Fruit fly (Drosophila melanogaster) whole organism, wandering third instar larva: ENCODE data around the gene Dip-B.
A peak's percentile ranks its signal among the peaks of the same experiment; 100 is the strongest.

Source experiments
- Abd-B ChIP-seq: fragments of >200 bp; optimal IDR thresholded peaks from 2 replicates; lab custom pipeline; 2017; ENCODE audit warnings: missing biosample characterization, missing genetic modification characterization
- CG32264 ChIP-seq: fragments of 200-800 bp; sonication (Bioruptor generic); optimal IDR thresholded peaks from 2 replicates; lab custom pipeline; 2016; ENCODE audit warnings: missing biosample characterization, missing genetic modification characterization
- CG9705 ChIP-seq: fragments of 200-800 bp; sonication (Bioruptor generic); optimal IDR thresholded peaks from 2 replicates; lab custom pipeline; 2018; ENCODE audit warnings: missing biosample characterization, mild to moderate bottlenecking, missing genetic modification characterization
- CrebA ChIP-seq: fragments of 200-800 bp; sonication (Bioruptor generic); optimal IDR thresholded peaks from 2 replicates; lab custom pipeline; 2016; ENCODE audit warnings: missing biosample characterization, mild to moderate bottlenecking, missing genetic modification characterization, borderline replicate concordance
- Dfd ChIP-seq: fragments of >200 bp; optimal IDR thresholded peaks from 2 replicates; lab custom pipeline; 2017; ENCODE audit warnings: missing biosample characterization, missing genetic modification characterization
- Dif ChIP-seq: fragments of 200-275, 200-300 bp; sonication (Bioruptor generic); optimal IDR thresholded peaks from 2 replicates; lab custom pipeline; 2018; ENCODE audit warnings: missing biosample characterization, missing genetic modification characterization; ENCODE audit not compliant: partially characterized antibody
- GATAd ChIP-seq: sonication (Bioruptor generic); optimal IDR thresholded peaks from 2 replicates; lab custom pipeline; 2016; ENCODE audit warnings: missing biosample characterization, missing genetic modification characterization
- HLH106 ChIP-seq: fragments of 200-800 bp; optimal IDR thresholded peaks from 3 replicates; lab custom pipeline; 2019; ENCODE audit warnings: missing biosample characterization, mild to moderate bottlenecking, missing genetic modification characterization, moderate library complexity
- Hnf4 ChIP-seq: fragments of 200-800 bp; sonication (Bioruptor generic); optimal IDR thresholded peaks from 2 replicates; lab custom pipeline; 2016; ENCODE audit warnings: missing biosample characterization, mild to moderate bottlenecking, missing genetic modification characterization
- Hr83 ChIP-seq: fragments of 200-300 bp; sonication (Bioruptor generic); optimal IDR thresholded peaks from 2 replicates; lab custom pipeline; 2016; ENCODE audit warnings: missing biosample characterization, mild to moderate bottlenecking, missing genetic modification characterization, moderate library complexity; ENCODE audit not compliant: poor library complexity, severe bottlenecking
- Myc ChIP-seq: fragments of >200 bp; optimal IDR thresholded peaks from 2 replicates; lab custom pipeline; 2017
- N ChIP-seq: fragments of >200 bp; optimal IDR thresholded peaks from 2 replicates; lab custom pipeline; 2018; ENCODE audit warnings: missing biosample characterization, missing external identifiers, missing genetic modification characterization
- OdsH ChIP-seq: fragments of 200-800 bp; sonication (Bioruptor generic); optimal IDR thresholded peaks from 2 replicates; lab custom pipeline; 2016; ENCODE audit warnings: missing biosample characterization, mild to moderate bottlenecking, missing genetic modification characterization
- Rel ChIP-seq, 2 experiments: fragments of 200-800 bp; sonication (Bioruptor generic) in 1 of 2; optimal IDR thresholded peaks; 2 replicates in 1 of 2; 3 replicates in 1 of 2; lab custom pipeline; 2016 to 2019; ENCODE audit warnings: mild to moderate bottlenecking in 2 of 2, missing biosample characterization in 2 of 2, missing genetic modification characterization in 2 of 2, moderate library complexity in 1 of 2
- Sp1 ChIP-seq: fragments of 200-800 bp; sonication (Bioruptor generic); optimal IDR thresholded peaks from 3 replicates; lab custom pipeline; 2019; ENCODE audit warnings: missing biosample characterization, mild to moderate bottlenecking, missing genetic modification characterization, moderate library complexity
- Vsx2 ChIP-seq: fragments of 200-300, 225-300 bp; sonication (Bioruptor generic); optimal IDR thresholded peaks from 2 replicates; lab custom pipeline; 2018; ENCODE audit warnings: missing biosample characterization, missing genetic modification characterization; ENCODE audit not compliant: partially characterized antibody
- br ChIP-seq: fragments of 200-800 bp; sonication (Bioruptor generic); optimal IDR thresholded peaks from 2 replicates; lab custom pipeline; 2016; ENCODE audit warnings: missing biosample characterization, missing genetic modification characterization
- dl ChIP-seq, 2 experiments: fragments of 175-275, 200-275 bp in 1 of 2; fragments of 200-275 bp in 1 of 2; sonication (Bioruptor generic); optimal IDR thresholded peaks; lab custom pipeline; 2018; ENCODE audit warnings: mild to moderate bottlenecking in 2 of 2, missing biosample characterization in 2 of 2, missing genetic modification characterization in 2 of 2, moderate library complexity in 2 of 2; ENCODE audit not compliant: partially characterized antibody in 2 of 2, insufficient read depth in 1 of 2
- dmrt93B ChIP-seq: fragments of 200-800 bp; sonication (Bioruptor generic); optimal IDR thresholded peaks from 2 replicates; lab custom pipeline; 2018; ENCODE audit warnings: missing biosample characterization, mild to moderate bottlenecking, missing genetic modification characterization
- dsf ChIP-seq: sonication (Bioruptor generic); optimal IDR thresholded peaks from 2 replicates; lab custom pipeline; 2016; ENCODE audit warnings: missing biosample characterization, missing genetic modification characterization, borderline replicate concordance
- ey ChIP-seq: fragments of 200-800 bp; sonication (Bioruptor generic); optimal IDR thresholded peaks from 2 replicates; lab custom pipeline; 2016; ENCODE audit warnings: missing biosample characterization, missing genetic modification characterization
- foxo ChIP-seq, 2 experiments: fragments of 200-800 bp; sonication (Bioruptor generic); optimal IDR thresholded peaks; 2 replicates in 1 of 2; 3 replicates in 1 of 2; lab custom pipeline; 2016 to 2017; ENCODE audit warnings: missing biosample characterization in 2 of 2, missing genetic modification characterization in 2 of 2
- fru ChIP-seq: fragments of 200-800 bp; sonication (Bioruptor generic); optimal IDR thresholded peaks from 3 replicates; lab custom pipeline; 2016; ENCODE audit warnings: missing biosample characterization, mild to moderate bottlenecking, missing genetic modification characterization
- h ChIP-seq: fragments of 200-800 bp; sonication (Bioruptor generic); optimal IDR thresholded peaks from 3 replicates; lab custom pipeline; 2016; ENCODE audit warnings: missing biosample characterization, mild to moderate bottlenecking, missing genetic modification characterization
- jim ChIP-seq: fragments of 175-275, 200-325 bp; sonication (Bioruptor generic); optimal IDR thresholded peaks from 2 replicates; lab custom pipeline; 2016; ENCODE audit warnings: missing biosample characterization, mild to moderate bottlenecking, missing genetic modification characterization
- rgr ChIP-seq: fragments of 200-800 bp; sonication (Bioruptor generic); optimal IDR thresholded peaks from 3 replicates; lab custom pipeline; 2016; ENCODE audit warnings: missing biosample characterization, mild to moderate bottlenecking, missing genetic modification characterization
- sv ChIP-seq: fragments of 200-800 bp; sonication (Bioruptor generic); optimal IDR thresholded peaks from 3 replicates; lab custom pipeline; 2016; ENCODE audit warnings: missing biosample characterization, missing genetic modification characterization
- tai ChIP-seq: sonication (Bioruptor generic); optimal IDR thresholded peaks from 2 replicates; lab custom pipeline; 2016; ENCODE audit warnings: missing biosample characterization, missing genetic modification characterization
- usp ChIP-seq: fragments of >200 bp; optimal IDR thresholded peaks from 2 replicates; lab custom pipeline; 2017; ENCODE audit warnings: missing biosample characterization, missing genetic modification characterization
- woc ChIP-seq: sonication (Bioruptor generic); optimal IDR thresholded peaks from 2 replicates; lab custom pipeline; 2016; ENCODE audit warnings: missing biosample characterization, mild to moderate bottlenecking, missing genetic modification characterization

The Dip-B gene

DNA sequence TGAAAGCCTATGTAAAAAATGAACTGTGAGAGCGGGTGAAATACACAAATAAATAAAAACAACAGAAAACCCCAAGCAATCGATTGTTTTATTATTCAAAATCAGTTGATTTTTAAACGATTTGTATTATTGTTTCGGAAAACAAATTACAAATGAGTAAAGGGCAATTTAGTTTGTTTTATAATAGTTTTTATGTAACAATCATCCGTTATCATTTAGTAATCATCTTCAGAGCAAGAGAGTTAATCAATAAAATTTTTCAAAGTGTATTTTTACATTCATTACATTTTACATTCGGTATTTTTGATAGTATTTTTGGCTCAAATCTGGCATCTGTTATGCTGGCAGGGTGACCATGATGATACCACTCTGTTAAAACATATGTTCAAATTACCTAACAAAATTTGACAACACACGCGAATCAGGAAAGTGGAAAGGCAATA lies 2.8 kb upstream of the Dip-B start, which contains the start of the genes CG42375 and CG9288 (continued):
- TF ChIP-seq dsf (GFP tag; lab: Kevin White, UChicago): no peak

DNA sequence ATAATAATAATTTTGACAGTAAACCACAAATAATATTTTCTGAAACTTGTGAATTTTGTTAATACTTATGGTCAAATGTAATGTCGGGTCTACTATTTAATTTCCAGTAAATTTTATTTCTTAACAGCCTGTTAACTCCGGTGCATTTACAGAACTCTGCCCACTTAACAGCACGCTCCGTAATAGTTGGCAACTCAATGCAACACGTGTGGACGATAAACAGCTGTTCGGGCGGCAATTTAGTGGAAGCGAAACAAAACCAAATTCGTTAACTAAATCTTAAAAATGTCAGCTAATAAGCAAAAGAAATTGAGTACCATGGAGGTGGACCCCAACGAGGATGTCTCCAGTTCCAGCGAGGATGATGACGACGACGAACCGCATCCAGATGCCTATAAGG lies 1.3 kb upstream of the Dip-B start, which contains the start of gene CG9286:
TSS of gene CG9286 (plus strand) at position 196 of the 400 bp plus-strand sequence.
- TF ChIP-seq Rel (GFP tag; optimal IDR thresholded peaks at IDR 0.05; lab: Kevin White, UChicago) (no peak), Rel (tag; optimal IDR thresholded peaks at IDR 0.05; lab: Kevin White, UChicago) (no peak), GATAd (GFP tag; lab: Kevin White, UChicago) (no peak), Myc (peak; percentile 17)
- TF ChIP-seq, all 38 proteins: peak for 1

DNA sequence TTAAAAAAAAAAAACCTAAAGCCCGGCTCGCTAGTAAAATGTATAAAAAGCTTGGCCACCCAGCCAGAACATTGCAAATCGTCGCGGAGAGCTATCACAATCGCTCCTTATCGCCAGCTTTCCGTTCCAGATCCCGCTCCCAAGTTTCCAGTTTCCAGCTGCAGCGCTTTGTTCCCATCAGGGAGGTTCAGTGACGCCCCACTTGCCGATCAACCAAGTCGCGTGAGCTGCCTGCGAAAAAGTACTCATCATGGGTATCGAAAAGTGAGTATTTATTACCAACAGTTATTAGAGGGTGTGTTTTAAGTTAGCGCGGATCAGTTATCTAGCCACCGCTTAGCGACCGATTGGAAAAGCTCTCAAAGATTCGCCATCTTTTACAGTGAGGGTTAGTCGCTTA lies 490 bp downstream of the Dip-B start:
- no peak for TF ChIP-seq Hnf4
- no peak for TF ChIP-seq dmrt93B (GFP tag; lab: Kevin White, UChicago)
- peak in 1 of 2 experiments; percentile 15 for TF ChIP-seq dl (GFP tag; optimal IDR thresholded peaks at IDR 0.05; lab: Kevin White, UChicago; ENCODE audit: insufficient read depth in 1 of 2, partially characterized antibody in 2 of 2)
- TF ChIP-seq sv: no peak
- peak; percentile 19 for TF ChIP-seq Dif (GFP tag; lab: Kevin White, UChicago)
- peak; percentile 26 for TF ChIP-seq h
- peak; percentile 16 for TF ChIP-seq Hr83 (GFP tag; lab: Kevin White, UChicago)

DNA sequence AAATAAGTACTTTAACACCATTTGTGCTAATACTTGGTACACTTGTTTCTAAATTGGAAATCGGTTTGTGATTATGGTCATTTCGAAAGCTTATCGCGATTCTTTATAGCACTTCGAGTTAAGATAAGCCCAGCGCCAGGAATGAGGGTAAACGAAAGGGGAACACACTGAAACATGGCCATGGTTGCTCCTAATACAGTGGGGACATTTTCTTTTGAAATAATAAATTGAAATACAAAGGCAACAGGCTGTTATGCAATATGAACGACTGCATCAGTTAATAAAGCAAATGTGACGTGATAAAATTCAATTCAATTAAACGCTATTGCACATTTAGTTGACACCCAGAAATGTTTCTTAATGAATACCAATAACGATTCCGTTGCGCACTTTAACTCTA lies 1.3 kb downstream of the Dip-B start:
- TF ChIP-seq usp (GFP tag; lab: Kevin White, UChicago) (no peak), Sp1 (no peak), CG32264 (GFP tag; lab: Kevin White, UChicago) (no peak), Dif (GFP tag; lab: Kevin White, UChicago) (no peak), HLH106 (tag; lab: Kevin White, UChicago) (no peak), ey (GFP tag; lab: Kevin White, UChicago) (no peak)
- TF ChIP-seq, all 38 proteins: peak for 0

DNA sequence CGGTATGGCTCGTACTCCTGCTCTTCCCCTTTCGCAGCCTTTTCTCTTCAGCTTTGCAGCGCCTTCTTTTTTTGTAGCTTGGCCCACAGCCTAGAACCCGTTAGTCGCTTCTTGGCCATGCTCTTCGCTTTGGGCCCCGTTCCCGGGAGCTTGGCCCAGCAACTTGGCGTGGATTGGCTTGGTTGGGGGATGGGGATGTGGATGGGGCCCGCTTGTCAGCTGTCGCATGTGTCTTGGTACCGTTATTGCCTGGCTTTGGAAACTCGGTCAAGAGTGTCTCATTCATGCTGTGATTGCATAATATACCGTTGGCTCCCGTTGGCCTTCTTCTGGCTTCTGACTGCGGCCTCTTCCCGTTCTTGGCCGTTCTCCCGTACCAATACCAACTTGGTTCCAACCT lies 3.8 kb downstream of the Dip-B start:
- TF ChIP-seq jim (no peak), OdsH (no peak), Sp1 (no peak), Hnf4 (no peak), usp (GFP tag; lab: Kevin White, UChicago) (no peak), Vsx2 (no peak), foxo (GFP tag; optimal IDR thresholded peaks at IDR 0.05; lab: Kevin White, UChicago) (no peak), N (no peak), HLH106 (tag; lab: Kevin White, UChicago) (no peak), GATAd (GFP tag; lab: Kevin White, UChicago) (no peak), fru (GFP tag; lab: Kevin White, UChicago) (no peak), tai (GFP tag; lab: Kevin White, UChicago) (no peak), dsf (GFP tag; lab: Kevin White, UChicago) (no peak)

DNA sequence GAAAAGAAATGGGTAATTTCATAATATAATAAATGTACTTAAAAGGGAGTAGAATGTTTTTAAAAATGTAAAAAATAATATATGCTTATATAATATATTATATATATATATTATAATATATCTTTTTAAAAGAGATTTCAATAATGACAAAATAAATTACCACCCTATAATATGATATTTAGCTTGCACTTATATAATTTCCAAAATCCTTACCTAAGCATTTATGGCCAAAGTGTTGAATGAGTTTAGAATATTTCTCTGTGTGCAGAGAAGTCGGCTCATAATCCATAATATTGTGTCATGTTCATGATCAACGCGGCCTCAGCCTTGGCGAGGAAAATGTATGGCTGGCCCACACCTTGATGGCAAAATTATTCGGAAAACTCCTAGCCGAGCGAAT lies 6.1 kb downstream of the Dip-B start:
- TF ChIP-seq Abd-B (GFP tag; lab: Kevin White, UChicago): no peak
- TF ChIP-seq, all 38 proteins: peak for 0

DNA sequence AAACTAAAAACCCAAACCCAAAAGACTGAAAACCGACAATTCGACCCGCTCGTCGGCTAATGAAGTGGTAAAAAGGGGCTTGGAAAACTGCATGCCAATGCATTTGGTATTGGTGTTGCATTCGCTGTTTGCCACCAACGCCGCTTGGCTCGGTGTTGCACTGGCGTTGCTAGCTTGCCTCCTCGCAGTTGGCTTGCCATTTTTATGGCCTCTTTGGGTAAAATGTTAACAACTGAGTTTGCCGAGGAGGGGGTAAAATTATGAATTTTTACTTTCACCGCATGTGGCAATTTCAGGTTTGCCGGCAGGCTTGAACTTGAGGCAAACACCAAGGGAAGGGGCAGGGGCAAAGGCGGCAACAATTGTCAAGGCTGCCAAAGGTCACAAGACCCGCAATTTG lies 6.6 kb downstream of the Dip-B start:
- TF ChIP-seq woc (GFP tag; lab: Kevin White, UChicago) (no peak), br (GFP tag; lab: Kevin White, UChicago) (no peak), Vsx2 (no peak), Dfd (GFP tag; lab: Kevin White, UChicago) (no peak), ey (GFP tag; lab: Kevin White, UChicago) (no peak), CrebA (no peak), rgr (GFP tag; lab: Kevin White, UChicago) (no peak), Sp1 (no peak), CG9705 (GFP tag; lab: Kevin White, UChicago) (no peak), tai (GFP tag; lab: Kevin White, UChicago) (no peak), sv (no peak), Hr83 (GFP tag; lab: Kevin White, UChicago) (no peak)
